Worm (Caenorhabditis elegans): ENCODE results near the gene wdfy-2.

DNA sequence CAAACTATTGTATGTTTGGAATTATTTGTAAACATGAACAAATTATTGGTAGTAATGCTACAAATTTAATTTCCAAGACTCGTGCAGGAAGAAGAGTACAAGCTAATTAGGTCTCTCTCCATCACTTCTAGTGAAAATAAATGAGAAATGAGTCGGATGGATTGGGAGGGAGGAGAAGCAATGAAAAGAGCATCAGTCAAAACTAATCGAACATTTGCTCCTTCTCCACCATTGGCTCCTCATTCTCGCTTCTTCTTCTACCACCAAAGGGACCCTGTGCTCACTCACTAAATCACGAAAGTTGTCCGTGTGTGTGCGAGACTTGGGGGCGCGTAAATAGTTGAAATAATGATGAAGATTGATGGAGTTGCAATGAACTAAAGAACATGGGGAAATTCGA is 12.8 kb upstream of the wdfy-2 start:
- TF ChIP-seq klf-2 (GFP tag; conservative IDR thresholded peaks at IDR 0.05) = no peak
- TF ChIP-seq T22C8.4 (GFP tag; IDR thresholded peaks at IDR 0.05) = no peak
- no peak for TF ChIP-seq ztf-29 (GFP tag; IDR thresholded peaks at IDR 0.05)
- TF ChIP-seq tab-1 (GFP tag; IDR thresholded peaks at IDR 0.05) = no peak
